Worm (Caenorhabditis elegans) whole organism, L3 larva: ENCODE results near the gene R02D5.9.
A peak's percentile ranks its signal among the peaks of the same experiment; 100 is the strongest.

Source experiments
- R02D3.7 ChIP-seq: fragments of 150-350 bp; optimal IDR thresholded peaks from 2 replicates; lab custom pipeline; 2014; ENCODE audit warnings: missing biosample characterization, missing genetic modification characterization
- ZK546.5 ChIP-seq: sonication (generic microtip); optimal IDR thresholded peaks from 2 replicates; lab custom pipeline; 2017; ENCODE audit warnings: missing biosample characterization, missing genetic modification characterization
- ama-1 ChIP-seq: fragments of 150-350 bp; optimal IDR thresholded peaks from 2 replicates; lab custom pipeline; 2018
- ceh-16 ChIP-seq: sonication (generic microtip); optimal IDR thresholded peaks from 2 replicates; lab custom pipeline; 2017; ENCODE audit warnings: missing biosample characterization, missing genetic modification characterization
- ceh-82 ChIP-seq: fragments of 150-350 bp; optimal IDR thresholded peaks from 2 replicates; lab custom pipeline; 2014; ENCODE audit warnings: missing biosample characterization, missing genetic modification characterization
- daf-12 ChIP-seq: fragments of 150-350 bp; optimal IDR thresholded peaks from 2 replicates; lab custom pipeline; 2014; ENCODE audit warnings: missing biosample characterization, missing genetic modification reagents, missing genetic modification characterization
- egl-5 ChIP-seq: fragments of 150-350 bp; optimal IDR thresholded peaks from 2 replicates; lab custom pipeline; 2017; ENCODE audit warnings: missing biosample characterization, missing genetic modification reagents, missing genetic modification characterization, inconsistent platforms
- elt-1 ChIP-seq: fragments of 150-350 bp; optimal IDR thresholded peaks from 2 replicates; lab custom pipeline; 2014; ENCODE audit warnings: missing biosample characterization, missing genetic modification characterization
- elt-2 ChIP-seq: sonication (generic microtip); optimal IDR thresholded peaks from 2 replicates; lab custom pipeline; 2016; ENCODE audit warnings: missing genetic modification reagents, mild to moderate bottlenecking, missing genetic modification characterization, missing compliant biosample characterization
- eor-1 ChIP-seq, 2 experiments: fragments of 150-350 bp; optimal IDR thresholded peaks; 2 replicates each; lab custom pipeline; 2014 to 2018; ENCODE audit warnings: missing biosample characterization in 2 of 2, missing genetic modification characterization in 2 of 2
- fkh-10 ChIP-seq: sonication (generic microtip); optimal IDR thresholded peaks from 2 replicates; lab custom pipeline; 2017; ENCODE audit warnings: missing biosample characterization, missing genetic modification reagents, missing genetic modification characterization
- fos-1 ChIP-seq: fragments of 150-350 bp; optimal IDR thresholded peaks from 2 replicates; lab custom pipeline; 2014; ENCODE audit warnings: missing biosample characterization, missing genetic modification characterization
- hmg-11 ChIP-seq: sonication (generic microtip); optimal IDR thresholded peaks from 2 replicates; lab custom pipeline; 2016; ENCODE audit warnings: missing genetic modification characterization, missing compliant biosample characterization
- jun-1 ChIP-seq: fragments of 150-350 bp; optimal IDR thresholded peaks from 2 replicates; lab custom pipeline; 2014; ENCODE audit warnings: missing biosample characterization, missing genetic modification reagents, missing genetic modification characterization
- lin-15B ChIP-seq: fragments of 150-350 bp; optimal IDR thresholded peaks from 2 replicates; lab custom pipeline; 2014; ENCODE audit warnings: missing biosample characterization, missing genetic modification characterization
- mdl-1 ChIP-seq: fragments of 150-350 bp; optimal IDR thresholded peaks from 2 replicates; lab custom pipeline; 2014; ENCODE audit warnings: missing biosample characterization, missing genetic modification characterization
- nfya-1 ChIP-seq: sonication (generic microtip); optimal IDR thresholded peaks from 2 replicates; lab custom pipeline; 2017; ENCODE audit warnings: missing genetic modification characterization, mild to moderate bottlenecking, missing compliant biosample characterization, antibody characterized with exemption, moderate library complexity; ENCODE audit not compliant: insufficient read depth
- nhr-11 ChIP-seq: fragments of 150-350 bp; optimal IDR thresholded peaks from 2 replicates; lab custom pipeline; 2014; ENCODE audit warnings: missing biosample characterization, missing genetic modification characterization
- nhr-12 ChIP-seq: fragments of 150-350 bp; optimal IDR thresholded peaks from 2 replicates; lab custom pipeline; 2014; ENCODE audit warnings: missing biosample characterization, missing genetic modification characterization
- nhr-23 ChIP-seq: fragments of 150-350 bp; optimal IDR thresholded peaks from 2 replicates; lab custom pipeline; 2014; ENCODE audit warnings: missing biosample characterization, missing genetic modification reagents, missing genetic modification characterization
- nhr-237 ChIP-seq: fragments of 150-350 bp; optimal IDR thresholded peaks from 2 replicates; lab custom pipeline; 2014; ENCODE audit warnings: missing biosample characterization, missing genetic modification characterization
- nhr-25 ChIP-seq: sonication (generic microtip); optimal IDR thresholded peaks from 2 replicates; lab custom pipeline; 2017; ENCODE audit warnings: missing biosample characterization, missing genetic modification characterization
- nhr-43 ChIP-seq: sonication (generic microtip); optimal IDR thresholded peaks from 2 replicates; lab custom pipeline; 2016; ENCODE audit warnings: mild to moderate bottlenecking, missing genetic modification characterization, missing compliant biosample characterization; ENCODE audit not compliant: poor library complexity, severe bottlenecking
- nhr-76 ChIP-seq: fragments of 150-350 bp; sonication (generic microtip); optimal IDR thresholded peaks from 5 replicates; lab custom pipeline; 2014; ENCODE audit warnings: missing biosample characterization, missing genetic modification characterization
- nhr-77 ChIP-seq: fragments of 150-350 bp; optimal IDR thresholded peaks from 2 replicates; lab custom pipeline; 2014; ENCODE audit warnings: missing biosample characterization, missing genetic modification characterization
- pha-4 ChIP-seq: fragments of 150-350 bp; optimal IDR thresholded peaks from 2 replicates; lab custom pipeline; 2014; ENCODE audit warnings: missing biosample characterization, missing genetic modification reagents, missing genetic modification characterization
- pqm-1 ChIP-seq: fragments of 150-350 bp; optimal IDR thresholded peaks from 2 replicates; lab custom pipeline; 2017; ENCODE audit warnings: missing biosample characterization, missing genetic modification characterization, inconsistent platforms
- sea-2 ChIP-seq: fragments of 150-350 bp; sonication (generic microtip); optimal IDR thresholded peaks from 4 replicates; lab custom pipeline; 2014; ENCODE audit warnings: missing biosample characterization, missing genetic modification reagents, missing genetic modification characterization
- skn-1 ChIP-seq: fragments of 150-350 bp; optimal IDR thresholded peaks from 2 replicates; lab custom pipeline; 2014; ENCODE audit warnings: missing biosample characterization, missing genetic modification characterization
- snpc-4 ChIP-seq: fragments of 150-350 bp; optimal IDR thresholded peaks from 2 replicates; lab custom pipeline; 2014; ENCODE audit warnings: missing biosample characterization, missing genetic modification characterization
- unc-62 ChIP-seq: fragments of 150-350 bp; sonication (generic microtip); optimal IDR thresholded peaks from 4 replicates; lab custom pipeline; 2014; ENCODE audit warnings: missing biosample characterization, missing genetic modification reagents, missing genetic modification characterization
- zag-1 ChIP-seq: fragments of 150-350 bp; optimal IDR thresholded peaks from 2 replicates; lab custom pipeline; 2014; ENCODE audit warnings: missing biosample characterization, missing genetic modification characterization
- ztf-4 ChIP-seq: fragments of 150-350 bp; optimal IDR thresholded peaks from 2 replicates; lab custom pipeline; 2014; ENCODE audit warnings: missing biosample characterization, missing genetic modification characterization

Gene R02D5.9

DNA sequence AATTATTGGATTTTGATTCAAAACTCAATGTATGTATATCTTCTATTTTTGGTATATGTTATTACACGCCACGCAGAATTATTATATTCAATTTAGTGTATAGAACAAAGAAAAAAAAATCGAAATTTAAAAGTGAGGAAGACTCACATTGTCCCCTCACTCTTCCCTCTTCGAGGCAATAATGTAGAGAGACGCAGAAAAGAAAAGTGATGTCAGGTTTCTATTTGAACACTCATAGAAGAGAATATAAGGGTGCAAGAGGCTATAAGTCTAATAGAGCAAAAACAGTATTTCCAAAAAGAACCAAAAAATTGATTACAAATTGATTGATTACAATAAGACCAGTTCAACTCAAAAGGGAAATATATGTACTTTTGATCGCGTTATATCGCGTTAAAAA, 37.6 kb upstream of the R02D5.9 start:
- TF ChIP-seq elt-2 (tag; lab: Kevin White, UChicago) (peak; percentile 7), lin-15B (tag; lab: Kevin White, UChicago) (no peak)

DNA sequence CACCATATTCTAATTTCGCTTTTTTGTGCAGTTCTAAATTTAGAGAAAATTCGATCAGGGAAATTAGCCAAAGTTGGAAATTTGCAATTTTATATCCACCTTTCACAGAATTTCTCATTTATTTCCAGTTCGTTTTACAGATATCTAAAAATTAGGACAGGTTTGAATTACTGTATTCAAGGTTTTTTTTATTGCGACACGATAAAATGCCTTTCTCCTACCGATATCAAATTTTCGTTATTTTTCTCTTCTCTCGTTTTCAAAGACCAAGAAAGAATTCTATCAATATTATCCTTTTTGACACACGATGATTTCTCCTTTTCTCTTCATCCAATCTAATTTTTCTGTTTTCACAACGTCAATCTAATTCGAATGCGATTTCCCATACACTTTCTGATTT, 35.6 kb upstream of the R02D5.9 start, which contains the start of gene C53A5.13:
Gene C53A5.13 (plus strand): TSS at position 301 of the 400 bp plus-strand sequence.
- TF ChIP-seq sea-2 (no peak), nhr-237 (tag; lab: Kevin White, UChicago) (no peak), skn-1 (tag; lab: Kevin White, UChicago) (no peak), daf-12 (tag; lab: Kevin White, UChicago) (no peak), nhr-43 (tag; lab: Kevin White, UChicago) (no peak), ztf-4 (tag; lab: Kevin White, UChicago) (no peak), pqm-1 (tag; lab: Kevin White, UChicago) (no peak), mdl-1 (tag; lab: Kevin White, UChicago) (no peak), R02D3.7 (tag; lab: Kevin White, UChicago) (no peak), snpc-4 (tag; lab: Kevin White, UChicago) (no peak), ZK546.5 (no peak), zag-1 (tag; lab: Kevin White, UChicago) (no peak), fos-1 (tag; lab: Kevin White, UChicago) (no peak), nhr-23 (tag; lab: Kevin White, UChicago) (no peak), unc-62 (GFP tag; lab: Kevin White, UChicago) (no peak), ceh-16 (no peak), elt-2 (tag; lab: Kevin White, UChicago) (no peak), eor-1 (tag; optimal IDR thresholded peaks at IDR 0.05; lab: Kevin White, UChicago) (no peak), nhr-11 (tag; lab: Kevin White, UChicago) (no peak)

DNA sequence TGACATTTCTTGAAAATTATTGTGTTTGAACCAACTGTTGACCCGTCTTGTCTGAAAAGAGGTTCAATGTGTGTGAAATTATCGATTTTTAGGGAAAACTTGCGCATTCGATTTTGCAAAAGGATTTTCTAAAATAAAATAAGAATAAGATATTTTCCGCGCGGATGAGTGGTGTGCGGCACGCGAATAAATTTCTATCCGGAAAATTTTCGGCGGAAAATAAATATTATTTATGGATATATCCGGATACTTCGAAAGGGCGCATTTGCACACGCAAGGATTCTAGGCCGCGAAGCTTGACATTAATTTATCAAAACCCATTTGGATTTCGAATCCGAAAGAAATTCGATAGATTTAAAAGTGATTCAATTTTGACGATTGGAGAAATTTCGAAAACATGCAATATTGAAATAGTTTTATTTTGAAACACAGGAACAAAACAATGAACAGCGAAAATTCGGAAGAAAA, 34.9 kb upstream of the R02D5.9 start, which contains the start of gene rike-1:
Gene rike-1 (minus strand): TSS at position 51 of the 468 bp plus-strand sequence.
- TF ChIP-seq unc-62 (GFP tag; lab: Kevin White, UChicago) (no peak), egl-5 (tag; lab: Kevin White, UChicago) (no peak), elt-1 (tag; lab: Kevin White, UChicago) (no peak), fos-1 (tag; lab: Kevin White, UChicago) (no peak), daf-12 (tag; lab: Kevin White, UChicago) (no peak), snpc-4 (tag; lab: Kevin White, UChicago) (peak; percentile 47), nhr-43 (tag; lab: Kevin White, UChicago) (no peak), nhr-25 (tag; lab: Kevin White, UChicago) (no peak), nhr-237 (tag; lab: Kevin White, UChicago) (no peak), ama-1 (lab: Kevin White, UChicago) (peak; percentile 11), lin-15B (tag; lab: Kevin White, UChicago) (peak; percentile 62), nfya-1 (tag; lab: Kevin White, UChicago) (peak; percentile 42), ceh-82 (tag; lab: Kevin White, UChicago) (no peak)

DNA sequence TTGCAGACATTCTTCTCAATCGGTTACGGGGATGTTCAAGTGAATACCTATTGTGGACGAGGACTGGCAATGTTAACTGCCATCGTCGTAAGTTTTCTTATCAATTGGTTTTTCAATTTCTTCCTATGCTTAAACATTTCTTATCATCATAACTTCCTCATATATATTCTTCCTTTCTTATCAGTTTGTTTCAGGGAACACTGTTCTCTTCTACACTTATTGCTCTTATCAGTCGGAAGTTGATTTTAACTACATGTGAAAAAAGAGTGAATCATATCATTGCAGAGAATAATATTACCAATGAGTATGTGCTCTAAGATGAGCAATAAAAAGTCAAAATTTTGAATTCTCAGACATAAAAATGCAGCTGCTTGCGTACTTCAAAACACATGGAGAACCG, 31.2 kb upstream of the R02D5.9 start:
- no peak for TF ChIP-seq nhr-77 (tag; lab: Kevin White, UChicago)
- peak; percentile 96 for TF ChIP-seq elt-2 (tag; lab: Kevin White, UChicago)
- TF ChIP-seq jun-1 (tag; lab: Kevin White, UChicago): peak; percentile 92
- peak; percentile 77 for TF ChIP-seq pha-4 (tag; lab: Kevin White, UChicago)
- peak; percentile 93 for TF ChIP-seq pqm-1 (tag; lab: Kevin White, UChicago)

DNA sequence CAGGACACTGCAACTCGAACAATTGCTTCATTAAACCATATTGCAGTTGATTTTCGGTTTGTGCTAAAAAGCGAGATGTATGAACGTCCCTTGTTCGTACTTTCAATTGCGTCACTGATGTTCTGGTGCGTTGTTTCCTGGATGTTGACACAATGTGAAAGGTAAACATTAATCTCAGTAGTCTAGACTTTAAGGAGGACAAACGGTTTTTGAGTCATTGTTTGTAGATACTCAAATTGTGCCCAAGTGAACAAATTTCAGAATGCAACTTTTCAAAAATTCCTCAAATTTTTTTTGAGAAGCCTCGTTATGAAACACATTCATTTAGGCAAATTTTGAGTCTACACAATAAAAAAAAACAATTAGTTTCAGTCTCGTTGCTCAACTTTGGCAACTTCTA, 30.0 kb upstream of the R02D5.9 start:
- no peak for TF ChIP-seq fkh-10 (GFP tag; lab: Kevin White, UChicago)
- TF ChIP-seq pha-4 (tag; lab: Kevin White, UChicago): peak; percentile 56
- no peak for TF ChIP-seq hmg-11 (tag; lab: Kevin White, UChicago)
- TF ChIP-seq, all 47 proteins: peak for 1

DNA sequence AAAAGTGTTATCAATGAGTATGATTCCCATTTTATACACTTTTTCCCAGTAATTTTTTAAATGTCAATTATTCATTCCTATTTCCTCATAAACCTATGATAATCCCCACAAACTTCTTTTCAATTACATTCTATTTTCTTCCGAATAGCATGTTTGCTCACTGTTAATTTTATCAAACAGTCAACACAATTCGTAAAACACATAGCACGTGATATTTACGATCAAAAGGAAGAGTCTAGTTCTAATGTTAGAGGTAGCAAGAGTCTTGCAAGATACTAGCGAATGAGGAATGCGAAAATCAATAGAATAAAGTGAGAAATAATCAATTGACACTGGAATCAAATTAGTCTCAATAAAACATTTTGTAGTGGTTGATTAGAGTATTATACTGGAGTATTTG, 28.4 kb upstream of the R02D5.9 start:
- TF ChIP-seq nhr-76: no peak
- no peak for TF ChIP-seq nhr-12 (tag; lab: Kevin White, UChicago)
- TF ChIP-seq pha-4 (tag; lab: Kevin White, UChicago): peak; percentile 85
